Worm (Caenorhabditis elegans): Measurements from ENCODE around the gene bus-12.
A peak's percentile ranks its signal among the peaks of the same experiment; 100 is the strongest.

Gene bus-12

ce11 chrIV:13231393-13231792 is 24.6 kb upstream of the bus-12 start (continued):
- no peak for TF ChIP-seq ceh-8 (GFP tag; optimal IDR thresholded peaks at IDR 0.05)
- no peak for TF ChIP-seq egl-27 (tag; optimal IDR thresholded peaks at IDR 0.05)
- TF ChIP-seq nhr-77 (tag; optimal IDR thresholded peaks at IDR 0.05) = no peak
- no peak for TF ChIP-seq nhr-20 (tag; optimal IDR thresholded peaks at IDR 0.05)
- peak; percentile 94 for TF ChIP-seq F16B12.6 (tag; optimal IDR thresholded peaks at IDR 0.05)
- peak; percentile 63 for TF ChIP-seq mep-1 (tag; optimal IDR thresholded peaks at IDR 0.05)
- TF ChIP-seq hlh-17 (GFP tag; optimal IDR thresholded peaks at IDR 0.05; ENCODE audit: borderline replicate concordance) = no peak
- TF ChIP-seq mdl-1 (tag; optimal IDR thresholded peaks at IDR 0.05) = no peak
- no peak for TF ChIP-seq fkh-10 (GFP tag; optimal IDR thresholded peaks at IDR 0.05)
- no peak for TF ChIP-seq nhr-19 (GFP tag; conservative IDR thresholded peaks at IDR 0.05)
- no peak for TF ChIP-seq alr-1 (tag; optimal IDR thresholded peaks at IDR 0.05; ENCODE audit: borderline replicate concordance)
- TF ChIP-seq jun-1 (tag; optimal IDR thresholded peaks at IDR 0.05) = no peak
- no peak for TF ChIP-seq mab-9 (GFP tag; IDR thresholded peaks at IDR 0.05)
- TF ChIP-seq ces-1 (GFP tag; optimal IDR thresholded peaks at IDR 0.05) = no peak
- no peak for TF ChIP-seq nhr-85 (tag)
- no peak for TF ChIP-seq unc-30 (tag; optimal IDR thresholded peaks at IDR 0.05)
- no peak for TF ChIP-seq ztf-4 (tag; optimal IDR thresholded peaks at IDR 0.05)
- TF ChIP-seq snu-23 (GFP tag; optimal IDR thresholded peaks at IDR 0.05) = peak; percentile 55
- TF ChIP-seq pqm-1 (tag; optimal IDR thresholded peaks at IDR 0.05) = no peak
- TF ChIP-seq ceh-82 (tag; optimal IDR thresholded peaks at IDR 0.05) = peak in 1 of 3 experiments; percentile 37
- TF ChIP-seq zip-4 (GFP tag; optimal IDR thresholded peaks at IDR 0.05) = no peak
- no peak for TF ChIP-seq rnt-1 (tag; optimal IDR thresholded peaks at IDR 0.05)
- TF ChIP-seq nhr-11 (tag; optimal IDR thresholded peaks at IDR 0.05) = no peak
- peak; percentile 51 to 59 for TF ChIP-seq efl-1 (optimal IDR thresholded peaks at IDR 0.05)
- peak; percentile 65 to 82 for TF ChIP-seq efl-1 (GFP tag; optimal IDR thresholded peaks at IDR 0.05 in 1 of 2)
- no peak for TF ChIP-seq C04F5.9 (tag; optimal IDR thresholded peaks at IDR 0.05)
- peak; percentile 51 to 77 for TF ChIP-seq lin-35 (GFP tag; optimal IDR thresholded peaks at IDR 0.05)
- TF ChIP-seq nhr-76 (tag; optimal IDR thresholded peaks at IDR 0.05) = no peak
- TF ChIP-seq nhr-90 (tag; optimal IDR thresholded peaks at IDR 0.05; ENCODE audit: poor library complexity) = no peak
- no peak for TF ChIP-seq elt-3 (tag; optimal IDR thresholded peaks at IDR 0.05)
- TF ChIP-seq nhr-28 (tag; optimal IDR thresholded peaks at IDR 0.05) = no peak
- TF ChIP-seq Y116A8C.19 (tag; optimal IDR thresholded peaks at IDR 0.05; ENCODE audit: borderline replicate concordance) = no peak
- TF ChIP-seq dsc-1 (tag; optimal IDR thresholded peaks at IDR 0.05) = no peak
- TF ChIP-seq lsy-2 (tag; optimal IDR thresholded peaks at IDR 0.05) = peak; percentile 95 to 99
- TF ChIP-seq nhr-47 (tag; optimal IDR thresholded peaks at IDR 0.05) = peak; percentile 1
- no peak for TF ChIP-seq elt-2 (tag; optimal IDR thresholded peaks at IDR 0.05)
- no peak for TF ChIP-seq vab-15 (tag; optimal IDR thresholded peaks at IDR 0.05)
- TF ChIP-seq ceh-63 (GFP tag; optimal IDR thresholded peaks at IDR 0.05) = no peak
- TF ChIP-seq nhr-71 (tag; optimal IDR thresholded peaks at IDR 0.05) = peak; percentile 35
- peak; percentile 79 for TF ChIP-seq unc-130 (tag; optimal IDR thresholded peaks at IDR 0.05)
- no peak for TF ChIP-seq efl-3 (GFP tag; optimal IDR thresholded peaks at IDR 0.05)
- no peak for TF ChIP-seq sup-37 (GFP tag; optimal IDR thresholded peaks at IDR 0.05)

- no peak for TF ChIP-seq egl-13 (tag; optimal IDR thresholded peaks at IDR 0.05)
- no peak for TF ChIP-seq snpc-4 (tag; optimal IDR thresholded peaks at IDR 0.05)
- no peak for TF ChIP-seq sox-4 (tag; optimal IDR thresholded peaks at IDR 0.05)
- TF ChIP-seq efl-3 (GFP tag; optimal IDR thresholded peaks at IDR 0.05) = no peak
- TF ChIP-seq lin-35 (GFP tag; optimal IDR thresholded peaks at IDR 0.05) = no peak
- no peak for TF ChIP-seq nhr-20 (tag; optimal IDR thresholded peaks at IDR 0.05)
- TF ChIP-seq grh-1 (GFP tag; IDR thresholded peaks at IDR 0.05) = no peak
- TF ChIP-seq nhr-19 (GFP tag; conservative IDR thresholded peaks at IDR 0.05) = no peak
- TF ChIP-seq C34B4.2 (tag; optimal IDR thresholded peaks at IDR 0.05) = no peak
- TF ChIP-seq nhr-76 (tag; optimal IDR thresholded peaks at IDR 0.05) = no peak
- TF ChIP-seq lin-39 (tag; optimal IDR thresholded peaks at IDR 0.05) = no peak
- TF ChIP-seq fkh-4 (tag; optimal IDR thresholded peaks at IDR 0.05; ENCODE audit: borderline replicate concordance) = no peak
- no peak for TF ChIP-seq Y116A8C.19 (tag; optimal IDR thresholded peaks at IDR 0.05; ENCODE audit: borderline replicate concordance)
These were observed 19.5 kb upstream of the bus-12 start, which contains the start of gene pwp-1 for ce11 chrIV:13236485-13236884. TSS of gene pwp-1 (minus strand) at chrIV:13236585.
